Worm (Caenorhabditis elegans): ENCODE data around the gene fbxa-1.

Gene fbxa-1

DNA sequence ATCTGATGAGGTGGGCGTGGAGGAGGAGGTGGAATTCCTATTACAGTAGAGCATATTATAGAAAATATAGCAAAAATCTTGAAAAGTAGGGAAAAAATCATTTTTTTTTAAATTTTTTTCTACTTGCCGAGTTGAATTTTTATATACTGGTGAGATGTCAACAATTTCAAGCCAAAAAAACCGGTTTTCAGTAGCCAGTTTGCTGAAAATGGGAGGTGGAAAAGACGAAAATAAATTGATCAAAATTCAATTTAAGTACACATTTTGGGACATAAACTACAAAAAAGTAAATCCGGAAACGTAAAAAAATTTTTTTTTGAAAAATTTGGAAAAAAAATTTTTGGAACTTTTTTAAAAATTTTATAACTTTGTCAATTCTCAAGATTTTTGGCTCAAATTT lies 28.5 kb downstream of the fbxa-1 start, which contains the start of gene Y54F10BM.23:
TSS of gene Y54F10BM.23 (minus strand) at position 101 of the 400 bp plus-strand sequence.
- TF ChIP-seq unc-39 (tag; optimal IDR thresholded peaks at IDR 0.05) (no peak), mdl-1 (tag; optimal IDR thresholded peaks at IDR 0.05) (no peak), blmp-1 (tag; optimal IDR thresholded peaks at IDR 0.05; ENCODE audit: insufficient read depth) (no peak), crh-2 (tag; optimal IDR thresholded peaks at IDR 0.05) (no peak), nhr-12 (tag; optimal IDR thresholded peaks at IDR 0.05) (no peak), zag-1 (tag; optimal IDR thresholded peaks at IDR 0.05) (no peak), skn-1 (tag; optimal IDR thresholded peaks at IDR 0.05) (no peak), mbf-1 (tag; optimal IDR thresholded peaks at IDR 0.05) (no peak), unc-62 (GFP tag; optimal IDR thresholded peaks at IDR 0.05) (no peak), alr-1 (tag; optimal IDR thresholded peaks at IDR 0.05) (no peak), lin-39 (tag; optimal IDR thresholded peaks at IDR 0.05) (no peak), nhr-77 (tag; optimal IDR thresholded peaks at IDR 0.05) (no peak), mab-5 (tag; optimal IDR thresholded peaks at IDR 0.05) (no peak), sem-4 (tag; optimal IDR thresholded peaks at IDR 0.05) (no peak), nhr-237 (tag; optimal IDR thresholded peaks at IDR 0.05) (no peak)

DNA sequence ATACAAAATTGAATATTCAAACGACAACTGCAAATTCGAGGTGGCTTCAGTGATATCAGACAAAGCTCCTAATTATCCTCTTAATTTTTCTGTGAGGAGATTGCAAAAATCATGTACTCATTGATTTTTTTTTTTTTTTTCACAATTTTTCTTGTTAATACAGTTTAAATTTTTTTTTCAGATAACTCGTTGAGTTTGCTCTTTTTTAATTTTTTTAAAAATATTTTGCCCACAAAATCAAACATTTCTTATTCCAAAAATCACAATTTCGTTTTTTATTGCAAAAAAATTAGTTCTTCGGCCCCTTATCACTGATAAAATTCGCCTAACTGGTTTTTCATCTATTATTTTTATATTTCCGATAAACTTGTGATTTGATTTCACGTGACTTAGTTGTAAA lies 31.1 kb downstream of the fbxa-1 start, which contains the start of gene Y54F10BM.21:
TSS of gene Y54F10BM.21 (plus strand) at position 301 of the 400 bp plus-strand sequence.
- TF ChIP-seq skn-1 (tag; optimal IDR thresholded peaks at IDR 0.05) (no peak), fos-1 (tag; optimal IDR thresholded peaks at IDR 0.05) (no peak), elt-1 (tag; optimal IDR thresholded peaks at IDR 0.05) (no peak), ztf-11 (tag; optimal IDR thresholded peaks at IDR 0.05) (no peak), mbf-1 (tag; optimal IDR thresholded peaks at IDR 0.05) (no peak), nhr-129 (tag; optimal IDR thresholded peaks at IDR 0.05) (no peak), aly-2 (tag; optimal IDR thresholded peaks at IDR 0.05) (no peak), crh-2 (tag; optimal IDR thresholded peaks at IDR 0.05) (no peak), lsy-2 (tag; optimal IDR thresholded peaks at IDR 0.05) (no peak), gmeb-1 (tag; optimal IDR thresholded peaks at IDR 0.05) (no peak), C34F6.9 (tag; optimal IDR thresholded peaks at IDR 0.05) (no peak), peb-1 (tag; optimal IDR thresholded peaks at IDR 0.05) (no peak), ceh-16 (tag; optimal IDR thresholded peaks at IDR 0.05) (no peak), ceh-82 (tag; optimal IDR thresholded peaks at IDR 0.05) (no peak), sem-4 (tag; optimal IDR thresholded peaks at IDR 0.05) (no peak), ztf-4 (tag; optimal IDR thresholded peaks at IDR 0.05) (no peak), dmd-4 (tag; optimal IDR thresholded peaks at IDR 0.05) (no peak), nhr-12 (tag; optimal IDR thresholded peaks at IDR 0.05) (no peak)

DNA sequence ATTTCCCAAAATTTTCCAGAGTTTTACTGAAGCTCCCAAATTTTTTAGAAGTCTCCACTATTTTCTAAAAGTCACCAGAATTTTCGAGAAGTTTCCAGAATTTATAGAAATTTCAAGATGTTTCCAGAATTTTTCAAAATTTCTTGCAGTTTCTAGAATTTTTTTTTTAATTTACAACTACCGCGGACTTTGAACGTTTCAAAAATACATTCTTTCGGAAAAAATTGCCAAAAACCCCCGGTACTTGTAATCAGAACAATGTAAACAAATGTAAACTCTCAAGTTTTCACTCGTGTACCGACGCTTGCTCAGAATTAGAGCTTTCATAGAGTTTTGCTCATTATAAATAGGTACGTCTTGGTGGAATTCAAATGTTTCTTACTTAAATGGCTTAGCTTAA lies 35.2 kb downstream of the fbxa-1 start, which contains the start of gene fbxa-39:
TSS of gene fbxa-39 (plus strand) at position 301 of the 400 bp plus-strand sequence.
- TF ChIP-seq aly-2 (tag; optimal IDR thresholded peaks at IDR 0.05) (no peak), peb-1 (tag; optimal IDR thresholded peaks at IDR 0.05) (no peak), zag-1 (tag; optimal IDR thresholded peaks at IDR 0.05) (no peak), ztf-1 (GFP tag; conservative IDR thresholded peaks at IDR 0.05) (no peak), egl-27 (tag; optimal IDR thresholded peaks at IDR 0.05) (no peak)

DNA sequence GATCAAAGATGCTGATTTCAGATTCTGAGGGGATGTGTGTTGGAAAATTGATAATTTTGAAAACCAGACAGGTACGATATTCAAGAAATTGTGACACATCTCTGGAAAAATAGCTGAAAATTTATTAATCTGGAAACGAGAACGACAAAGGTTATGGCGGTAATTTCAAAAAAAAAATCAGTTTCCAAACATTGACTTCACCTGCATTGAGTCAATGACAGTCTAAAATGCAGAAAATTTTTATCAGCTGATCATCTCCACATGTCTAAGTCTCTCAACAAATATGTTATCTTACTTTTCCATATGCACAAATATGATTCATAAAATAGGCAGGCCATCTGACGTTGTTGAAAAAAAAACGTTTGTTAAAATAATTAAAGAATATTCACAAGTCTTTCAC lies 35.9 kb downstream of the fbxa-1 start, which contains the start of gene fbxa-48:
TSS of gene fbxa-48 (minus strand) at position 101 of the 400 bp plus-strand sequence.
- TF ChIP-seq ama-1 (optimal IDR thresholded peaks at IDR 0.05), result no peak
- no peak for TF ChIP-seq ceh-16 (tag; optimal IDR thresholded peaks at IDR 0.05)
- no peak for TF ChIP-seq Y55F3AM.14 (GFP tag; optimal IDR thresholded peaks at IDR 0.05)
- no peak for TF ChIP-seq sma-9 (GFP tag; optimal IDR thresholded peaks at IDR 0.05)
- no peak for TF ChIP-seq sma-9 (tag; optimal IDR thresholded peaks at IDR 0.05)
- TF ChIP-seq ztf-4 (tag; optimal IDR thresholded peaks at IDR 0.05), result no peak
- TF ChIP-seq lin-39 (tag; optimal IDR thresholded peaks at IDR 0.05), result no peak
- peak; percentile 48 for TF ChIP-seq fos-1 (tag; optimal IDR thresholded peaks at IDR 0.05)

DNA sequence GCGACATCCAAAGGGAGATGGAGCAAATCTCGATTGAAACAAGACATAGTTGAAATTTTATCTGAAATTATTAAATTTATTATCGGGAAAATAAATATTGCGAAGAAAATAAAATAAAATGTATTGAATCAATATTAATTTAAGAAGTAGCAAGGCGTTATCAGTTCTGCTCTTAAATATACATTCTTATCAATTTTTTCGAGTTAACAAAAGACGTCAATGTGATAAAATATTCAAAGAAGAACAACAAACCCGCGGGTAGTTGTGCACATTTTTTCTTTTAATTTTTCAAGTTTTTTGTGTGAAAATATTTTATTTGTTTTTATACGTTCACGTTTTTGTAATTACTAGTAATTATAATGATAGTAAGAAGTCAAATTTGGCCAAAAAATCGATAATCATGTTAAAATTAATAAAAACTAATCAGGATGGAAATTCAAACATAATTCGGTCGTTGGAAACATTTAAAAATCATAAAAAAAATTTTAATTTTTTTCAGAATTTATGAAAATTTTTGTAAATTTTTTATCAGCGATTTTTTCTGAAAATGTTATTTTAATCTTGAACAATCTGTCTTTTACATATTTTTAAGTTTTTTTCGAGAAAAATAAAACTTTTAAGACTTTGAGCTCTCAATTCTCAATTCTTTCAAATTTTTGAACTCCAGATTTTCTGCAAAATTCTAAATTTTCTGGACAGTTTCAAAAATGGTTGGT lies 41.8 kb downstream of the fbxa-1 start, which contains the start of gene fbxa-9:
TSS of gene fbxa-9 (plus strand) at position 666 of the 716 bp plus-strand sequence.
- TF ChIP-seq ztf-11 (tag; optimal IDR thresholded peaks at IDR 0.05), result no peak
- TF ChIP-seq sem-4 (tag; optimal IDR thresholded peaks at IDR 0.05), result no peak
- no peak for TF ChIP-seq mbf-1 (tag; optimal IDR thresholded peaks at IDR 0.05)
- TF ChIP-seq fos-1 (tag; optimal IDR thresholded peaks at IDR 0.05), result peak; percentile 58

All from whole organism, L2 larva.